Worm (Caenorhabditis elegans) whole organism, young adult: ENCODE data around the gene F49F1.7.

ENCODE experiments used
- bed-1 ChIP-seq: fragments of 200-800 bp; sonication (Bioruptor generic); IDR thresholded peaks from 2 replicates; pipeline ENCODE4 v1.3.6; 2022; ENCODE audit warnings: missing genetic modification reagents, missing genetic modification characterization, missing compliant biosample characterization
- lin-35 ChIP-seq, 3 experiments: fragments of 150-350 bp in 2 of 3; sonication (generic microtip) in 1 of 3; optimal IDR thresholded peaks; 2 replicates each; lab custom pipeline; 2014 to 2018; ENCODE audit warnings: missing biosample characterization in 3 of 3, missing genetic modification characterization in 3 of 3, missing genetic modification reagents in 3 of 3

DNA sequence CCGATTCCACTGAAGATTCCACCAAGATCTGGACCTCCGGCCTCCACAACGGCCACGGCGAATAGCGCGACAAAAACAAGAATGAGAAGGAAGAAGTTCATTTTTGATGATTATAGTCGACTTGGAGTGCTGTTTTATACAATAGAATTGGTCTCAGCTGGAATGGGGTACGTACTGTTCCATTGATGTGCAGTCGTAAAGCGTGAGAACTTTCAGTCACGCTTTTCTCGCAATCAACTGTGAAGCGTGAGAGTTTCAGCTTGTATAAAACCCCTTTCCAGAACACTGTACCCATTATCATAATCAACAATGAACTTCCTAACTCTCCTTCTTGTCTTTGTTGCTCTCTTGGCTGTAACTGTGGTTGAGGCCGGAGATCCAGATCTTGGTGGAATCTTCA lies 9.9 kb downstream of the F49F1.7 start, which contains the start of the genes F49F1.4 and F49F1.2:
- TF ChIP-seq bed-1 (GFP tag; lab: Robert Waterston, UW) (no peak), lin-35 (GFP tag; optimal IDR thresholded peaks at IDR 0.05; lab: Kevin White, UChicago) (no peak)
